Fruit fly (Drosophila melanogaster): ENCODE data around the gene t-Grip91.

t-Grip91 gene

dm6 chr2L:15762466-15762865 lies 21.4 kb upstream of the t-Grip91 start, which contains the start of gene Gli (continued):
- TF ChIP-seq Fer3 (tag; optimal IDR thresholded peaks at IDR 0.05) (no peak), CG16815 (GFP tag; optimal IDR thresholded peaks at IDR 0.05) (no peak), org-1 (GFP tag; optimal IDR thresholded peaks at IDR 0.05) (no peak), Adf1 (GFP tag; IDR thresholded peaks at IDR 0.05) (peak; percentile 77), esg (GFP tag; conservative IDR thresholded peaks at IDR 0.05) (no peak), vfl (GFP tag; optimal IDR thresholded peaks at IDR 0.05) (peak; percentile 10), NK7.1 (GFP tag; optimal IDR thresholded peaks at IDR 0.05) (no peak), sc (optimal IDR thresholded peaks at IDR 0.05) (no peak), sc (GFP tag; optimal IDR thresholded peaks at IDR 0.05) (no peak), zen (tag; optimal IDR thresholded peaks at IDR 0.05) (no peak), Ptx1 (GFP tag; IDR thresholded peaks at IDR 0.05) (no peak), grn (GFP tag; optimal IDR thresholded peaks at IDR 0.05) (no peak), Mes4 (GFP tag; optimal IDR thresholded peaks at IDR 0.05) (no peak), shn (GFP tag; optimal IDR thresholded peaks at IDR 0.05) (no peak), CG17802 (tag; optimal IDR thresholded peaks at IDR 0.05) (no peak), CG7839 (tag; optimal IDR thresholded peaks at IDR 0.05) (no peak), ash1 (GFP tag; optimal IDR thresholded peaks at IDR 0.05) (no peak), CG6683 (GFP tag; optimal IDR thresholded peaks at IDR 0.05) (no peak), ems (GFP tag; optimal IDR thresholded peaks at IDR 0.05) (no peak), CG42726 (GFP tag; IDR thresholded peaks at IDR 0.05; ENCODE audit: partially characterized antibody) (peak; percentile 85), Blimp-1 (GFP tag; optimal IDR thresholded peaks at IDR 0.05) (no peak), nerfin-2 (GFP tag; IDR thresholded peaks at IDR 0.05; ENCODE audit: partially characterized antibody) (0 out of 2 replicates have a peak, but pooled peaks have one; percentile 47), so (GFP tag; IDR thresholded peaks at IDR 0.05) (peak; percentile 62; the same call in 2 of the 3 replicates), p53 (GFP tag; optimal IDR thresholded peaks at IDR 0.05) (no peak), CG4328 (GFP tag; optimal IDR thresholded peaks at IDR 0.05) (no peak), Dp (GFP tag; optimal IDR thresholded peaks at IDR 0.05) (peak; percentile 48), CG3847 (GFP tag; IDR thresholded peaks at IDR 0.05) (no peak), CG5953 (GFP tag; IDR thresholded peaks at IDR 0.05) (no peak), CG31224 (GFP tag; IDR thresholded peaks at IDR 0.05) (no peak), odd (GFP tag; optimal IDR thresholded peaks at IDR 0.05) (no peak), Drgx (GFP tag; IDR thresholded peaks at IDR 0.05) (peak; percentile 61; the same call in 1 of the 2 replicates), gem (tag; optimal IDR thresholded peaks at IDR 0.05) (no peak), cato (GFP tag; optimal IDR thresholded peaks at IDR 0.05; ENCODE audit: borderline replicate concordance) (no peak), bcd (GFP tag; optimal IDR thresholded peaks at IDR 0.05) (no peak), Lim3 (GFP tag; IDR thresholded peaks at IDR 0.05) (no peak), CG11560 (tag; IDR thresholded peaks at IDR 0.05) (no peak), lmd (GFP tag; IDR thresholded peaks at IDR 0.05) (no peak; the same call in 1 of the 2 replicates), CG8359 (GFP tag; optimal IDR thresholded peaks at IDR 0.05; ENCODE audit: borderline replicate concordance) (no peak), CG31441 (GFP tag; IDR thresholded peaks at IDR 0.05) (no peak), hbn (GFP tag; IDR thresholded peaks at IDR 0.05; ENCODE audit: partially characterized antibody) (no peak), insv (GFP tag; optimal IDR thresholded peaks at IDR 0.05) (peak in 1 of 2 experiments; percentile 6), inv (GFP tag; IDR thresholded peaks at IDR 0.05; ENCODE audit: partially characterized antibody) (peak; percentile 33; the same call in 1 of the 2 replicates), dm (GFP tag; optimal IDR thresholded peaks at IDR 0.05) (no peak), en (GFP tag; optimal IDR thresholded peaks at IDR 0.05) (no peak), GATAe (GFP tag; conservative IDR thresholded peaks at IDR 0.05) (no peak), D (optimal IDR thresholded peaks at IDR 0.05) (no peak), D (GFP tag; optimal IDR thresholded peaks at IDR 0.05) (no peak), ap (GFP tag; IDR thresholded peaks at IDR 0.05) (no peak), dmrt11E (tag; optimal IDR thresholded peaks at IDR 0.05) (no peak), pfk (GFP tag; optimal IDR thresholded peaks at IDR 0.05) (peak; percentile 46), Camta (GFP tag; optimal IDR thresholded peaks at IDR 0.05) (peak; percentile 18), jigr1 (GFP tag; IDR thresholded peaks at IDR 0.05) (no peak)
